Worm (Caenorhabditis elegans) whole organism, L2 larva: ENCODE data around the gene F13B12.3.

ENCODE experiments used
- ceh-16 ChIP-seq: fragments of 150-350 bp; optimal IDR thresholded peaks from 2 replicates; lab custom pipeline; 2014; ENCODE audit warnings: missing biosample characterization, missing genetic modification characterization
- egl-27 ChIP-seq: sonication (generic microtip); optimal IDR thresholded peaks from 3 replicates; lab custom pipeline; 2017; ENCODE audit warnings: missing biosample characterization, missing genetic modification reagents, missing genetic modification characterization
- fos-1 ChIP-seq: fragments of 150-350 bp; optimal IDR thresholded peaks from 2 replicates; lab custom pipeline; 2014; ENCODE audit warnings: missing biosample characterization, missing genetic modification characterization
- nhr-11 ChIP-seq: fragments of 150-350 bp; optimal IDR thresholded peaks from 2 replicates; lab custom pipeline; 2014; ENCODE audit warnings: missing biosample characterization, missing genetic modification characterization
- nhr-237 ChIP-seq: fragments of 150-350 bp; optimal IDR thresholded peaks from 2 replicates; lab custom pipeline; 2014; ENCODE audit warnings: missing biosample characterization, missing genetic modification characterization
- skn-1 ChIP-seq: sonication (generic microtip); optimal IDR thresholded peaks from 2 replicates; lab custom pipeline; 2017; ENCODE audit warnings: missing biosample characterization, missing genetic modification characterization
- unc-62 ChIP-seq: fragments of 150-350 bp; optimal IDR thresholded peaks from 2 replicates; lab custom pipeline; 2014; ENCODE audit warnings: missing biosample characterization, missing genetic modification reagents, missing genetic modification characterization
- zag-1 ChIP-seq: fragments of 150-350 bp; optimal IDR thresholded peaks from 2 replicates; lab custom pipeline; 2014; ENCODE audit warnings: missing biosample characterization, missing genetic modification characterization
- ztf-11 ChIP-seq: sonication (generic microtip); optimal IDR thresholded peaks from 2 replicates; lab custom pipeline; 2017; ENCODE audit warnings: missing biosample characterization, missing genetic modification characterization

ce11 chrIV:10457137-10457536 is 18.2 kb downstream of the F13B12.3 start, which contains the start of gene srb-17:
- TF ChIP-seq unc-62 (GFP tag; lab: Kevin White, UChicago) (no peak), nhr-11 (tag; lab: Kevin White, UChicago) (no peak), skn-1 (no peak), fos-1 (no peak), ztf-11 (tag; lab: Kevin White, UChicago) (no peak), nhr-237 (no peak), ceh-16 (no peak), egl-27 (tag; lab: Kevin White, UChicago) (no peak), zag-1 (no peak)
